Worm (Caenorhabditis elegans): ENCODE results near the gene tmbi-4.

- TF ChIP-seq klf-2 (GFP tag; conservative IDR thresholded peaks at IDR 0.05) (no peak), ztf-29 (GFP tag; IDR thresholded peaks at IDR 0.05) (no peak)
Measured at ce11 chrX:9162864-9163263, 12.4 kb downstream of the tmbi-4 start, which contains the start of gene tsp-11.

All from whole organism, midembryonic.